Fruit fly (Drosophila melanogaster) whole organism, embryonic: ENCODE results near the gene CG9300.

Experiments used
- Asciz ChIP-seq: fragments of 200-800 bp; sonication (Bioruptor generic); optimal IDR thresholded peaks from 2 replicates; lab custom pipeline; 2017; ENCODE audit warnings: missing biosample characterization, mild to moderate bottlenecking, missing genetic modification characterization, missing genetic modification reagents
- Atf-2 ChIP-seq: fragments of 200-800 bp; sonication (Bioruptor generic); optimal IDR thresholded peaks from 2 replicates; lab custom pipeline; 2016; ENCODE audit warnings: missing biosample characterization, missing genetic modification characterization
- BEAF-32 ChIP-seq: fragments of 200-800 bp; sonication (Bioruptor generic); optimal IDR thresholded peaks from 3 replicates; lab custom pipeline; 2017; ENCODE audit warnings: missing biosample characterization, missing genetic modification characterization, mild to moderate bottlenecking, moderate library complexity, missing genetic modification reagents
- Bgb ChIP-seq: fragments of 200-800 bp; sonication (Bioruptor generic); IDR thresholded peaks from 2 replicates; pipeline ENCODE4 v1.3.6; 2022; ENCODE audit warnings: missing biosample characterization, missing genetic modification characterization; ENCODE audit not compliant: partially characterized antibody
- CG12219 ChIP-seq: fragments of 200-800 bp; sonication (Bioruptor generic); optimal IDR thresholded peaks from 3 replicates; lab custom pipeline; 2018; ENCODE audit warnings: missing biosample characterization, mild to moderate bottlenecking, missing genetic modification characterization
- CG13624 ChIP-seq: fragments of 200-800 bp; sonication (Bioruptor generic); optimal IDR thresholded peaks from 2 replicates; lab custom pipeline; 2016; ENCODE audit warnings: missing biosample characterization, missing genetic modification characterization
- CG14050 ChIP-seq: fragments of 200-800 bp; sonication (Bioruptor generic); IDR thresholded peaks from 3 replicates; pipeline ENCODE4 v1.3.6; 2022; ENCODE audit warnings: missing biosample characterization, missing genetic modification characterization
- CG16815 ChIP-seq: fragments of 200-800 bp; sonication (Bioruptor generic); optimal IDR thresholded peaks from 3 replicates; lab custom pipeline; 2017; ENCODE audit warnings: missing biosample characterization, mild to moderate bottlenecking, missing genetic modification characterization
- CG17361 ChIP-seq: fragments of 200-800 bp; sonication (Bioruptor generic); IDR thresholded peaks from 3 replicates; pipeline ENCODE4 v1.3.6; 2022; ENCODE audit warnings: missing biosample characterization, missing genetic modification characterization
- CG2678 ChIP-seq: fragments of 200-800 bp; sonication (Bioruptor generic); optimal IDR thresholded peaks from 3 replicates; lab custom pipeline; 2019; ENCODE audit warnings: missing biosample characterization, mild to moderate bottlenecking, missing genetic modification characterization, moderate library complexity
- CG31441 ChIP-seq: fragments of 200-800 bp; sonication (Bioruptor generic); IDR thresholded peaks from 2 replicates; pipeline ENCODE4 v1.3.6; 2022; ENCODE audit warnings: missing biosample characterization, missing genetic modification characterization
- CG32772 ChIP-seq: fragments of 200-800 bp; sonication (Bioruptor generic); IDR thresholded peaks from 2 replicates; pipeline ENCODE4 v1.3.6; 2022; ENCODE audit warnings: missing biosample characterization, missing genetic modification characterization
- CG33213 ChIP-seq: fragments of 200-800 bp; sonication (Bioruptor generic); optimal IDR thresholded peaks from 3 replicates; lab custom pipeline; 2016; ENCODE audit warnings: missing biosample characterization, missing genetic modification characterization
- CG33557 ChIP-seq: fragments of 200-800 bp; sonication (Bioruptor generic); optimal IDR thresholded peaks from 2 replicates; lab custom pipeline; 2019; ENCODE audit warnings: missing biosample characterization, mild to moderate bottlenecking, missing genetic modification characterization, moderate library complexity
- CG3407 ChIP-seq: fragments of 200-800 bp; sonication (Bioruptor generic); optimal IDR thresholded peaks from 2 replicates; lab custom pipeline; 2018; ENCODE audit warnings: missing biosample characterization, mild to moderate bottlenecking, missing genetic modification characterization
- CG34376 ChIP-seq: fragments of 200-800 bp; sonication (Bioruptor generic); optimal IDR thresholded peaks from 2 replicates; lab custom pipeline; 2018; ENCODE audit warnings: missing biosample characterization, mild to moderate bottlenecking, missing genetic modification characterization
- CG34422 ChIP-seq: fragments of 200-800 bp; sonication (Bioruptor generic); IDR thresholded peaks from 3 replicates; pipeline ENCODE4 v1.3.6; 2022; ENCODE audit warnings: missing biosample characterization, missing genetic modification characterization
- CG42726 ChIP-seq: fragments of 200-800 bp; sonication (Bioruptor generic); IDR thresholded peaks from 2 replicates; pipeline ENCODE4 v1.3.6; 2022; ENCODE audit warnings: missing biosample characterization, missing genetic modification characterization; ENCODE audit not compliant: partially characterized antibody
- CG4820 ChIP-seq: fragments of 200-800 bp; sonication (Bioruptor generic); optimal IDR thresholded peaks from 3 replicates; lab custom pipeline; 2016; ENCODE audit warnings: missing biosample characterization, missing genetic modification characterization
- CG9727 ChIP-seq: fragments of 200-800 bp; sonication (Bioruptor generic); optimal IDR thresholded peaks from 3 replicates; lab custom pipeline; 2017; ENCODE audit warnings: missing biosample characterization, mild to moderate bottlenecking, missing genetic modification characterization
- Camta ChIP-seq: fragments of 200-800 bp; sonication (Bioruptor generic); optimal IDR thresholded peaks from 2 replicates; lab custom pipeline; 2016; ENCODE audit warnings: missing biosample characterization, missing genetic modification characterization
- Dek ChIP-seq: fragments of 200-800 bp; sonication (Bioruptor generic); optimal IDR thresholded peaks from 3 replicates; lab custom pipeline; 2019; ENCODE audit warnings: missing biosample characterization, mild to moderate bottlenecking, missing genetic modification characterization, moderate library complexity
- HHEX ChIP-seq: fragments of 200-800 bp; sonication (Bioruptor generic); optimal IDR thresholded peaks from 3 replicates; lab custom pipeline; 2017; ENCODE audit warnings: missing biosample characterization, mild to moderate bottlenecking, missing genetic modification characterization, missing genetic modification reagents
- HLH54F ChIP-seq: fragments of 200-800 bp; sonication (Bioruptor generic); optimal IDR thresholded peaks from 3 replicates; lab custom pipeline; 2016; ENCODE audit warnings: missing biosample characterization, missing genetic modification characterization
- Hmr ChIP-seq: fragments of 200-800 bp; sonication (Bioruptor generic); optimal IDR thresholded peaks from 3 replicates; lab custom pipeline; 2017; ENCODE audit warnings: mild to moderate bottlenecking, missing biosample characterization, missing genetic modification reagents, missing genetic modification characterization
- NC2β ChIP-seq: fragments of 200-800 bp; sonication (Bioruptor generic); optimal IDR thresholded peaks from 2 replicates; lab custom pipeline; 2016; ENCODE audit warnings: missing biosample characterization, missing genetic modification characterization
- Nf-YA ChIP-seq: fragments of 200-800 bp; sonication (Bioruptor generic); IDR thresholded peaks from 2 replicates; pipeline ENCODE4 v1.3.6; 2022; ENCODE audit warnings: missing biosample characterization, missing genetic modification characterization
- Rx ChIP-seq: fragments of 200-800 bp; sonication (Bioruptor generic); IDR thresholded peaks from 2 replicates; pipeline ENCODE4 v1.3.6; 2022; ENCODE audit warnings: missing biosample characterization, missing genetic modification characterization
- Side ChIP-seq: fragments of 200-800 bp; sonication (Bioruptor generic); optimal IDR thresholded peaks from 2 replicates; lab custom pipeline; 2016; ENCODE audit warnings: missing biosample characterization, missing genetic modification characterization
- Six4 ChIP-seq: fragments of 200-800 bp; sonication (Bioruptor generic); optimal IDR thresholded peaks from 2 replicates; lab custom pipeline; 2016; ENCODE audit warnings: missing biosample characterization, missing genetic modification characterization
- Sox102F ChIP-seq: fragments of 200-800 bp; sonication (Bioruptor generic); optimal IDR thresholded peaks from 2 replicates; lab custom pipeline; 2018; ENCODE audit warnings: missing biosample characterization, mild to moderate bottlenecking, missing genetic modification characterization, moderate library complexity
- Stat92E ChIP-seq, 3 experiments: fragments of >200 bp in 2 of 3; fragments of 200-800 bp in 1 of 3; sonication (Bioruptor generic) in 1 of 3; optimal IDR thresholded peaks; 2 replicates each; lab custom pipeline; 2017 to 2019; ENCODE audit warnings: missing biosample characterization in 3 of 3, missing genetic modification characterization in 3 of 3, mild to moderate bottlenecking in 1 of 3, moderate library complexity in 1 of 3
- Tbp ChIP-seq: fragments of >200 bp; optimal IDR thresholded peaks from 2 replicates; lab custom pipeline; 2018; ENCODE audit warnings: missing biosample characterization, missing genetic modification characterization
- ac ChIP-seq: fragments of 200-800 bp; sonication (Bioruptor generic); optimal IDR thresholded peaks from 3 replicates; lab custom pipeline; 2017; ENCODE audit warnings: missing biosample characterization, mild to moderate bottlenecking, missing genetic modification characterization
- fd64A ChIP-seq: fragments of 200-800 bp; sonication (Bioruptor generic); optimal IDR thresholded peaks from 3 replicates; lab custom pipeline; 2018; ENCODE audit warnings: missing biosample characterization, mild to moderate bottlenecking, missing genetic modification characterization
- h ChIP-seq: fragments of >200 bp; optimal IDR thresholded peaks from 2 replicates; lab custom pipeline; 2017
- ken ChIP-seq: fragments of 200-800 bp; sonication (Bioruptor generic); IDR thresholded peaks from 3 replicates; pipeline ENCODE4 v1.3.6; 2022; ENCODE audit warnings: missing biosample characterization, missing genetic modification characterization
- lilli ChIP-seq: fragments of 200-800 bp; sonication (Bioruptor generic); optimal IDR thresholded peaks from 3 replicates; lab custom pipeline; 2016; ENCODE audit warnings: missing biosample characterization, missing genetic modification characterization
- nau ChIP-seq: fragments of 200-800 bp; sonication (Bioruptor generic); optimal IDR thresholded peaks from 3 replicates; lab custom pipeline; 2017; ENCODE audit warnings: missing biosample characterization, mild to moderate bottlenecking, missing genetic modification characterization, missing genetic modification reagents
- nerfin-1 ChIP-seq: fragments of 200-800 bp; sonication (Bioruptor generic); optimal IDR thresholded peaks from 3 replicates; lab custom pipeline; 2019; ENCODE audit warnings: missing biosample characterization, mild to moderate bottlenecking, missing genetic modification characterization, moderate library complexity
- pfk ChIP-seq: fragments of 200-800 bp; sonication (Bioruptor generic); optimal IDR thresholded peaks from 2 replicates; lab custom pipeline; 2018; ENCODE audit warnings: missing biosample characterization, mild to moderate bottlenecking, missing genetic modification characterization, moderate library complexity
- prd ChIP-seq, 3 experiments: fragments of >200 bp in 2 of 3; fragments of 200-800 bp in 1 of 3; sonication (Bioruptor generic) in 1 of 3; optimal IDR thresholded peaks in 2 of 3; IDR thresholded peaks in 1 of 3; 2 replicates in 2 of 3; 3 replicates in 1 of 3; pipeline versions ENCODE4 v1.3.6 to Lab custom; 2017 to 2022; ENCODE audit warnings: missing biosample characterization in 1 of 3, missing genetic modification characterization in 1 of 3
- row ChIP-seq: fragments of 200-800 bp; sonication (Bioruptor generic); IDR thresholded peaks from 3 replicates; pipeline ENCODE4 v1.3.6; 2022; ENCODE audit warnings: missing biosample characterization, missing genetic modification characterization
- sc ChIP-seq, 3 experiments: fragments of >200 bp in 2 of 3; fragments of 200-800 bp in 1 of 3; sonication (Bioruptor generic) in 1 of 3; optimal IDR thresholded peaks; 2 replicates in 2 of 3; 3 replicates in 1 of 3; lab custom pipeline; 2017; ENCODE audit warnings: mild to moderate bottlenecking in 1 of 3, missing biosample characterization in 1 of 3, missing genetic modification characterization in 1 of 3, missing genetic modification reagents in 1 of 3
- sob ChIP-seq: fragments of 200-800 bp; sonication (Bioruptor generic); IDR thresholded peaks from 2 replicates; pipeline ENCODE4 v1.3.6; 2022; ENCODE audit warnings: missing biosample characterization, missing genetic modification characterization
- ssp ChIP-seq: fragments of 200-800 bp; sonication (Bioruptor generic); IDR thresholded peaks from 2 replicates; pipeline ENCODE4 v1.3.6; 2022; ENCODE audit warnings: missing biosample characterization, missing genetic modification characterization
- trh ChIP-seq: fragments of 200-800 bp; sonication (Bioruptor generic); optimal IDR thresholded peaks from 2 replicates; lab custom pipeline; 2016; ENCODE audit warnings: missing biosample characterization, missing genetic modification characterization
- unc-4 ChIP-seq: fragments of 200-800 bp; sonication (Bioruptor generic); IDR thresholded peaks from 2 replicates; pipeline ENCODE4 v1.3.6; 2022; ENCODE audit warnings: missing biosample characterization, missing genetic modification characterization; ENCODE audit not compliant: partially characterized antibody
- usp ChIP-seq: fragments of >200 bp; optimal IDR thresholded peaks from 2 replicates; lab custom pipeline; 2017; ENCODE audit warnings: missing biosample characterization, missing genetic modification characterization

CG9300 gene

dm6 chr3L:19590422-19590821 lies 38.2 kb downstream of the CG9300 start, which contains the start of gene CG14100 (continued):
- TF ChIP-seq HHEX, result peak; percentile 100
- TF ChIP-seq ken, result peak; percentile 100
- peak; percentile 100 for TF ChIP-seq Rx (GFP tag; lab: Robert Waterston, UW)
- peak; percentile 100 for TF ChIP-seq CG33213
- TF ChIP-seq h, result no peak
- TF ChIP-seq Six4 (GFP tag; lab: Kevin White, UChicago), result peak; percentile 100
- TF ChIP-seq CG13624 (GFP tag; lab: Kevin White, UChicago), result peak; percentile 100
- TF ChIP-seq CG3407, result peak; percentile 99
- TF ChIP-seq pfk (GFP tag; lab: Kevin White, UChicago), result peak; percentile 91
- peak; percentile 100 for TF ChIP-seq Atf-2 (GFP tag; lab: Kevin White, UChicago)
- peak; percentile 100 for TF ChIP-seq CG32772 (GFP tag; lab: Robert Waterston, UW)
- peak in 1 of 3 experiments; percentile 100 for TF ChIP-seq Stat92E (GFP tag; optimal IDR thresholded peaks at IDR 0.05; lab: Kevin White, UChicago)
- peak; percentile 100 for TF ChIP-seq CG17361 (GFP tag; lab: Robert Waterston, UW)
- peak; percentile 100 for TF ChIP-seq Hmr (GFP tag; lab: Kevin White, UChicago)
- no peak for TF ChIP-seq sc (optimal IDR thresholded peaks at IDR 0.05; lab: Kevin White, UChicago)
- peak; percentile 100 for TF ChIP-seq sc (GFP tag; optimal IDR thresholded peaks at IDR 0.05; lab: Kevin White, UChicago)
- peak; percentile 100 for TF ChIP-seq CG2678
- TF ChIP-seq CG31441 (GFP tag; lab: Robert Waterston, UW), result peak; percentile 100
- TF ChIP-seq sob (GFP tag; lab: Robert Waterston, UW), result peak; percentile 100
- peak; percentile 100 for TF ChIP-seq CG16815 (GFP tag; lab: Kevin White, UChicago)
- peak; percentile 100 for TF ChIP-seq NC2β (GFP tag; lab: Kevin White, UChicago)
- peak; percentile 100 for TF ChIP-seq HLH54F (GFP tag; lab: Kevin White, UChicago)
- peak; percentile 100 for TF ChIP-seq lilli
- TF ChIP-seq Sox102F, result peak; percentile 100
- TF ChIP-seq CG33557 (GFP tag; lab: Kevin White, UChicago), result peak; percentile 100
- TF ChIP-seq BEAF-32, result peak; percentile 63
- TF ChIP-seq nerfin-1 (tag; lab: Kevin White, UChicago), result peak; percentile 100
- TF ChIP-seq CG34422, result peak; percentile 100
- TF ChIP-seq CG4820 (GFP tag; lab: Kevin White, UChicago), result peak; percentile 100
- peak; percentile 100 for TF ChIP-seq fd64A
- TF ChIP-seq prd (optimal IDR thresholded peaks at IDR 0.05; lab: Kevin White, UChicago), result no peak
- TF ChIP-seq prd (GFP tag; IDR thresholded peaks at IDR 0.05; lab: Robert Waterston, UW), result peak; percentile 100
- peak; percentile 100 for TF ChIP-seq Camta
- 0 out of 2 replicates have a peak, but pooled peaks have one; percentile 16 for TF ChIP-seq unc-4 (GFP tag; lab: Robert Waterston, UW)
- peak; percentile 100 for TF ChIP-seq trh (GFP tag; lab: Kevin White, UChicago)
- TF ChIP-seq Asciz (GFP tag; lab: Kevin White, UChicago), result peak; percentile 100
- peak; percentile 100 for TF ChIP-seq ac (GFP tag; lab: Kevin White, UChicago)
- TF ChIP-seq usp, result no peak
- TF ChIP-seq row, result peak; percentile 100
- TF ChIP-seq Tbp (GFP tag; lab: Kevin White, UChicago), result no peak
- no peak for TF ChIP-seq nau
- TF ChIP-seq ssp (GFP tag; lab: Robert Waterston, UW), result peak; percentile 99
- TF ChIP-seq Bgb (GFP tag; lab: Robert Waterston, UW), result no peak
- TF ChIP-seq CG9727 (GFP tag; lab: Kevin White, UChicago), result peak; percentile 100
- peak; percentile 70; the same call in 1 of the 2 replicates for TF ChIP-seq CG42726
- peak; percentile 100 for TF ChIP-seq Side (GFP tag; lab: Kevin White, UChicago)
- peak; percentile 100 for TF ChIP-seq CG12219 (GFP tag; lab: Kevin White, UChicago)
- peak; percentile 100 for TF ChIP-seq CG14050
- peak; percentile 100 for TF ChIP-seq Nf-YA
- peak; percentile 100 for TF ChIP-seq Dek (tag; lab: Kevin White, UChicago)
- peak; percentile 100 for TF ChIP-seq CG34376 (GFP tag; lab: Kevin White, UChicago)
